Worm (Caenorhabditis elegans) whole organism, L1 larva: Measurements from ENCODE around the gene nra-4.

Experiments
- fkh-10 ChIP-seq: sonication (generic microtip); optimal IDR thresholded peaks from 2 replicates; lab custom pipeline; 2017; ENCODE audit warnings: missing biosample characterization, missing genetic modification reagents, missing genetic modification characterization
- lin-15B ChIP-seq: fragments of 150-350 bp; sonication (generic microtip); optimal IDR thresholded peaks from 3 replicates; lab custom pipeline; 2014; ENCODE audit warnings: missing biosample characterization, missing genetic modification characterization
- mep-1 ChIP-seq: fragments of 150-350 bp; optimal IDR thresholded peaks from 2 replicates; lab custom pipeline; 2014; ENCODE audit warnings: missing biosample characterization, missing genetic modification characterization
- nhr-237 ChIP-seq: fragments of 150-350 bp; optimal IDR thresholded peaks from 2 replicates; lab custom pipeline; 2014; ENCODE audit warnings: missing biosample characterization, missing genetic modification characterization
- nhr-28 ChIP-seq: fragments of 150-350 bp; optimal IDR thresholded peaks from 2 replicates; lab custom pipeline; 2014; ENCODE audit warnings: missing biosample characterization, missing genetic modification characterization
- nhr-85 ChIP-seq: sonication (generic microtip); peaks from one replicate; lab custom pipeline; 2016; ENCODE audit warnings: missing genetic modification characterization, inconsistent platforms, missing compliant biosample characterization
- sptf-1 ChIP-seq: fragments of 150-350 bp; optimal IDR thresholded peaks from 2 replicates; lab custom pipeline; 2014; ENCODE audit warnings: missing biosample characterization, missing genetic modification characterization
- unc-62 ChIP-seq: fragments of 150-350 bp; optimal IDR thresholded peaks from 2 replicates; lab custom pipeline; 2014; ENCODE audit warnings: missing biosample characterization, missing genetic modification reagents, missing genetic modification characterization
- ztf-11 ChIP-seq, 2 experiments: sonication (generic microtip); optimal IDR thresholded peaks; 2 replicates each; lab custom pipeline; 2016 to 2017; ENCODE audit warnings: missing genetic modification characterization in 2 of 2, missing biosample characterization in 1 of 2, missing compliant biosample characterization in 1 of 2

ce11 chrV:1013637-1014036, 34.7 kb downstream of the nra-4 start:
- TF ChIP-seq ztf-11 (tag; optimal IDR thresholded peaks at IDR 0.05; lab: Kevin White, UChicago): no peak
- no peak for TF ChIP-seq unc-62 (GFP tag; lab: Kevin White, UChicago)
- TF ChIP-seq nhr-237 (tag; lab: Kevin White, UChicago): no peak
- no peak for TF ChIP-seq mep-1
- TF ChIP-seq nhr-28 (tag; lab: Kevin White, UChicago): no peak
- TF ChIP-seq lin-15B (tag; lab: Kevin White, UChicago): no peak
- no peak for TF ChIP-seq nhr-85 (tag; lab: Kevin White, UChicago)
- TF ChIP-seq sptf-1: no peak
- TF ChIP-seq fkh-10 (GFP tag; lab: Kevin White, UChicago): no peak
